Worm (Caenorhabditis elegans) whole organism, young adult: ENCODE results near the gene zip-7.

ENCODE experiments used
- lin-40 ChIP-seq: sonication (generic microtip); optimal IDR thresholded peaks from 2 replicates; lab custom pipeline; 2016; ENCODE audit warnings: missing genetic modification characterization, mild to moderate bottlenecking, missing compliant biosample characterization, missing genotype, missing genetic modification reagents
- nfya-1 ChIP-seq: sonication (generic microtip); optimal IDR thresholded peaks from 2 replicates; lab custom pipeline; 2017; ENCODE audit warnings: antibody characterized with exemption, missing compliant biosample characterization, missing genetic modification characterization, borderline replicate concordance; ENCODE audit not compliant: insufficient read depth
- nhr-179 ChIP-seq: sonication (generic microtip); optimal IDR thresholded peaks from 2 replicates; lab custom pipeline; 2016; ENCODE audit warnings: mild to moderate bottlenecking, missing genetic modification characterization, missing compliant biosample characterization
- pbrm-1 ChIP-seq: fragments of 200-800 bp; sonication (Bioruptor generic); IDR thresholded peaks from 2 replicates; pipeline ENCODE4 v1.3.6; 2022; ENCODE audit warnings: missing genetic modification reagents, missing genetic modification characterization, missing compliant biosample characterization
- sdz-38 ChIP-seq: sonication (generic microtip); optimal IDR thresholded peaks from 2 replicates; lab custom pipeline; 2016; ENCODE audit warnings: missing genotype, missing genetic modification characterization, missing compliant biosample characterization
- snpc-4 ChIP-seq, 5 experiments: fragments of 150-350 bp in 1 of 5; sonication (generic microtip) in 4 of 5; optimal IDR thresholded peaks; 2 replicates each; lab custom pipeline; 2014 to 2018; ENCODE audit warnings: missing genetic modification characterization in 5 of 5, missing biosample characterization in 3 of 5, antibody characterized with exemption in 2 of 5, mild to moderate bottlenecking in 2 of 5, missing compliant biosample characterization in 2 of 5, missing genotype in 2 of 5, moderate library complexity in 2 of 5, missing genetic modification reagents in 1 of 5
- somi-1 ChIP-seq: fragments of 200-800 bp; sonication (Bioruptor generic); optimal IDR thresholded peaks from 2 replicates; lab custom pipeline; 2018; ENCODE audit warnings: mild to moderate bottlenecking, missing genetic modification characterization, missing compliant biosample characterization
- zfh-2 ChIP-seq: fragments of 200-800 bp; sonication (Bioruptor generic); conservative IDR thresholded peaks from 2 replicates; pipeline ENCODE4 v1.3.6; 2022; ENCODE audit warnings: missing genetic modification reagents, missing genetic modification characterization, missing compliant biosample characterization

ce11 chrIV:16502387-16502786 lies 3.1 kb downstream of the zip-7 start:
- no peak for TF ChIP-seq nfya-1 (tag; lab: Kevin White, UChicago)
- peak; percentile 71 for TF ChIP-seq snpc-4 (GFP tag; optimal IDR thresholded peaks at IDR 0.05; lab: Kevin White, UChicago)
- peak in 3 of 4 experiments; percentile 71 to 83 (median 75) for TF ChIP-seq snpc-4 (tag; optimal IDR thresholded peaks at IDR 0.05; lab: Kevin White, UChicago)
- no peak for TF ChIP-seq somi-1
- no peak for TF ChIP-seq sdz-38
- TF ChIP-seq nhr-179 (tag; lab: Kevin White, UChicago), result no peak
- TF ChIP-seq lin-40, result no peak
- no peak for TF ChIP-seq pbrm-1
- TF ChIP-seq zfh-2 (GFP tag; lab: Robert Waterston, UW), result no peak
